Fruit fly (Drosophila melanogaster) whole organism: ENCODE measurements around the gene inaF-C.

ENCODE experiments used
- CG8478 ChIP-seq: fragments of >200 bp; optimal IDR thresholded peaks from 2 replicates; lab custom pipeline; 2018; ENCODE audit warnings: inconsistent platforms
- Dll ChIP-seq: fragments of >200 bp; optimal IDR thresholded peaks from 2 replicates; lab custom pipeline; 2017
- EcR ChIP-seq, 2 experiments: fragments of >200 bp; optimal IDR thresholded peaks; 2 replicates each; lab custom pipeline; 2017; ENCODE audit warnings: missing biosample characterization in 2 of 2, missing genetic modification characterization in 2 of 2, missing genetic modification reagents in 2 of 2
- pan ChIP-seq: fragments of >200 bp; optimal IDR thresholded peaks from 2 replicates; lab custom pipeline; 2017
- psq ChIP-seq: fragments of >200 bp; optimal IDR thresholded peaks from 2 replicates; lab custom pipeline; 2017
- usp ChIP-seq: fragments of >200 bp; optimal IDR thresholded peaks from 2 replicates; lab custom pipeline; 2017; ENCODE audit warnings: missing biosample characterization, missing genetic modification characterization, mixed read lengths

inaF-C gene

dm6 chrX:11680405-11680804 is 51.2 kb downstream of the inaF-C start:
- TF ChIP-seq pan (lab: Kevin White, UChicago) (no peak), psq (lab: Kevin White, UChicago) (no peak), EcR (GFP tag; optimal IDR thresholded peaks at IDR 0.05; lab: Kevin White, UChicago) (no peak), CG8478 (lab: Kevin White, UChicago) (no peak), Dll (no peak), usp (GFP tag; lab: Kevin White, UChicago) (no peak)

dm6 chrX:11679461-11679860 is 52.1 kb downstream of the inaF-C start:
- TF ChIP-seq EcR (GFP tag; optimal IDR thresholded peaks at IDR 0.05; lab: Kevin White, UChicago) (no peak), Dll (no peak), CG8478 (lab: Kevin White, UChicago) (no peak), psq (lab: Kevin White, UChicago) (no peak), usp (GFP tag; lab: Kevin White, UChicago) (no peak), pan (lab: Kevin White, UChicago) (no peak)

DNA sequence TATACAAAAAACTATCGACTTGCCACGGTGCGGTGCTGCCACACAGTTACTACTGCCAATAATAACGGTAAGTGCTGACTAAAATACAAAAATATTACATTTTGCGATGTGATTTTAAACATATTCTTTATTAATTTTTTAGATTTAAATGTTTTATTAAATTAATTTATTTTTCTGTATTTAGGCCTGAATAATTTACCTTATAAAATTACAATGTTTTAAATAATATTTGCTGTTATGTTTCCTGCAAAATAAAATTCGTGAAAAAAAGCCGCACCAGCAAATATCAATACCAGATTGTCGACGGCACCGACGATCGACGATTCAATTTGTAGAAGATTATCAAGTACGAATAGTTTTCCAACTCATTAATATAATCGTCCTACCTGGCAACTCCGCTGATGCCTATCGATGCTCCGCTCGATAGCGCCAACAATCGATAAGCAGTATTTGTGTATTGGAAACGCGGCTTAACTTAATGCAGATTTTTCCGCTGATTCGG is 53.0 kb downstream of the inaF-C start, which contains the start of the genes Vlet and bif:
Gene Vlet, minus strand, starts transcription at position 51 of the 502 bp plus-strand sequence.
Gene bif, plus strand, starts transcription at position 432 of the 502 bp plus-strand sequence.
- TF ChIP-seq usp (GFP tag; lab: Kevin White, UChicago) (no peak), pan (lab: Kevin White, UChicago) (no peak), psq (lab: Kevin White, UChicago) (no peak)
